Fruit fly (Drosophila melanogaster) Kc167 (cell line): ENCODE data around the gene CG5026.

Experiments
- Myc ChIP-seq: fragments of >200 bp; optimal IDR thresholded peaks from 2 replicates; lab custom pipeline; 2017; ENCODE audit warnings: missing external identifiers
- Sin3A ChIP-seq: fragments of >200 bp; optimal IDR thresholded peaks from 2 replicates; lab custom pipeline; 2018; ENCODE audit warnings: missing external identifiers
- h ChIP-seq: fragments of >200 bp; optimal IDR thresholded peaks from 3 replicates; lab custom pipeline; 2018; ENCODE audit warnings: missing external identifiers
- insv ChIP-seq: fragments of >200 bp; optimal IDR thresholded peaks from 3 replicates; lab custom pipeline; 2018; ENCODE audit warnings: missing external identifiers
- psq ChIP-seq: fragments of >200 bp; optimal IDR thresholded peaks from 2 replicates; lab custom pipeline; 2017; ENCODE audit warnings: missing external identifiers
- ttk ChIP-seq: sonication (Bioruptor generic); optimal IDR thresholded peaks from 2 replicates; lab custom pipeline; 2017; ENCODE audit warnings: missing external identifiers

The CG5026 gene

DNA sequence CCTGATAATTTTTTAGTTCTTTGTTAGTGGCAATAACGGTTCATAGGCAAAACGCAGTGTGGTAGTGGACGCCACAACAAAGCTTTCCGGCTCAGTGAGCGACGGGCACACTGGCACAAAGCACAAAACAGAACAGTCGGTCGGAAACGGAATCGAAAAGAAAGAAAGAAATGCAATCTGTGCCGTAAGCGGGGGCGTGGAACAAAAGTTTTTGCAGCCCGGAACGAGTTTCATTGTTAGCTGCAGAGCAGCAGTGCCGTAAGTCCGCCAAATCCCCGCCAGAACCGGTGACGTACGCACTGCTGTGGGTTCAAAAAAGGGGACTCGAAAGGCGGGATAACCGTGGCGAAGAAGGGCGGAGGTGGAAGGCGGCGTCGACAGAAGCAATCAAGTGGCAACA, at the start of gene CG5026:
Gene CG5026 (plus strand): TSS at position 92 of the 400 bp plus-strand sequence.
- TF ChIP-seq Sin3A (lab: Kevin White, UChicago): no peak
- no peak for TF ChIP-seq ttk
- no peak for TF ChIP-seq insv (lab: Kevin White, UChicago)
- TF ChIP-seq psq (lab: Kevin White, UChicago): no peak
- TF ChIP-seq h (lab: Kevin White, UChicago): no peak
- no peak for TF ChIP-seq Myc (lab: Kevin White, UChicago)

DNA sequence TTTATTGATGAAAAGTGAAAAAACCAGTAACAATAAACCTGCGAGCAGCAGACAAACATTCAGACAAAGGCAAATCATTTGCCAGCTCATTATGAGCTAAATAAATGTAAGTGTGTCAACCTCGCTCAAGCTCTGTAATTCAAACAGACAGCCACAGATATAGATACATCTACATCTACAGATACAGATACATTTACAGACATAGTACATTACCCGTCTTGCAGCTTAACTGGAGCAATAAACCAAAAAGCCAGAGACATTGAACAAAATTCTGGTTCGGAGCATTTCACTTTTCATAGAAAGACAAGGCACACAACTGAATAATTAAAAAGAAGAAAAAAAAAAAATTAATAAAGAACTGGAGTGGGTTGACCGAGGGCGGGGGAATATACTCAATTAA, 48.6 kb upstream of the CG5026 start:
- TF ChIP-seq ttk (no peak), insv (lab: Kevin White, UChicago) (no peak), psq (lab: Kevin White, UChicago) (no peak), h (lab: Kevin White, UChicago) (no peak), Sin3A (lab: Kevin White, UChicago) (no peak), Myc (lab: Kevin White, UChicago) (no peak)

DNA sequence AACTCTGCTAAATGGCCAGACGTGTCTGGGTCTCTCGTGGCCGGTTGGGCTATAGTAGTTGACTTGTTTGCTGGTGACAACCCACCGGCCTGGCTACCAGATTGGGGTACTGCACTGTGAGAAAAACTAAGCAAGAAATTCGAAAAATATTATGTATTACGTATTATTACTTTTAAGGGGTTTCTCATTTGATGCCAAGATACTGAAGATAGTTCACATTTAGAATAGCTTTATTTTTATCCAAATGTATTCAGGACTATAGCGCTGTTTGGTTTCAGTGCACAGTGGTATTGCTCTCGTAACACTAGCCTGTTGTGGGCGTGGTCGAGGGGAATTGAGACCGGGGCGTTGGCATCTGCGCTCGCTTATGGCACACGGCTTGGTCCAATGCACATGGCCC, 47.6 kb upstream of the CG5026 start:
- no peak for TF ChIP-seq psq (lab: Kevin White, UChicago)
- TF ChIP-seq Sin3A (lab: Kevin White, UChicago): no peak
- TF ChIP-seq ttk: no peak
- no peak for TF ChIP-seq insv (lab: Kevin White, UChicago)
- TF ChIP-seq h (lab: Kevin White, UChicago): no peak
- TF ChIP-seq Myc (lab: Kevin White, UChicago): no peak

DNA sequence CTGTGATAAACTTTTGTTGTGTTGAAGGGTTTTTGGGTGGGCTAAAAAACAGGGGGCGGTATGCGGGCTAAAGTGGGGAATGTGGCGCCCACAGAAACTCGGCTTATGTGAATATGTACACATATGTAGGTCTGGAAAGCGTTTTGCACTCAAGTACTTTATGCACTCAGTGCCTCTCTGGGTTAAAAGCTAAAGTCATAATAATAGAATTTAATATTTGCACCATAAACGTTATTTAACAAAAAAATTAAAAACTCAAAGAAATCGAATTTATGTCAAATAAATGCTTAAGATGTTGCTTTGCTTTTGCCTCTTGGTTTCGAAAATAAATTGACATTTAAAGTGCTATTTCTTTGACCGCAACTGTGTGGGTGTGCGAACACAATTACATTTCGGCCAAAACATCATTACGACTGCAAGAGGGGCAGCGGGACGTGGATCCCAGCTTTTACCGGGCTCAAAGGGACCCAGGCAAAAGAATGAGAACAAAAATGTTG, 43.9 kb upstream of the CG5026 start:
- TF ChIP-seq h (lab: Kevin White, UChicago) (no peak), insv (lab: Kevin White, UChicago) (no peak), Sin3A (lab: Kevin White, UChicago) (no peak), psq (lab: Kevin White, UChicago) (no peak), ttk (no peak), Myc (lab: Kevin White, UChicago) (no peak)

DNA sequence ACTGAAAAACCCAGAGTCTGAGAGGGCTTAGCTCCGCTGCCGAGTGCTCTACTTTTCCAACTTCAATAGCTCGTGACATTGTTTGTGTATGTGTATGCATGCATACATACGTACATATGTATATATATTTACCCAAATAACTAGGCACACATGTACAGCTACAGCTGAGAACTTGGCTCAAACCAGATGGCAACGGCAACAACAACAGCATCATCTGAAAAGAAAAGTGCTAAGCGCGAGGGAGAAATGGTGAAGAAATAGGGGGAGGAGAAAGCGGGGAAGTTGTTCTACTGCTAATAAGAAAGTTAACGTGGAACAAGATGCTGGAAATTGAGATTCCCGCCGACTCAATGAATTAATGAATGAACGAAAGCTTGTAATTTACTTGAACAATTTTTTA, 43.3 kb upstream of the CG5026 start:
- TF ChIP-seq Myc (lab: Kevin White, UChicago) (no peak), ttk (no peak), psq (lab: Kevin White, UChicago) (no peak), insv (lab: Kevin White, UChicago) (no peak), h (lab: Kevin White, UChicago) (no peak), Sin3A (lab: Kevin White, UChicago) (no peak)

DNA sequence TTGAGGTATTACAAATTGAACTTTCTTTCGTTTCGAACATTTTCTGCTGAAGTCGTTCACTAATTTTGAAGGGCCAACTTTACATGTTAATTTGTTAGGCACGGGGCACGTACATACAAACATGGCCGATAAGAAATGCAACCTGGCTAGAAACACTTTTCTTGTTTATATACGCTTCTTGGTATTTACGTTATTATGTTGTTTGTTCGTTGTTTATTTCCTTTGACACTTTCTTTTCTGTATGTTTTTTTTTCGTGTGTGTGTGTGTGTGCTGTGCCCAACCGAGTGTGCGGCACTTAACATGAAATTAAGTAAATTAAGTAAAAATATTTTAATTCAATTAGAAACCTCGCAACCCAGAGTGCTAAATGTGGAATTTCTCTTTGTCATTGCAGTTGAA, 42.6 kb upstream of the CG5026 start:
- TF ChIP-seq Myc (lab: Kevin White, UChicago) (no peak), h (lab: Kevin White, UChicago) (no peak), ttk (no peak), Sin3A (lab: Kevin White, UChicago) (no peak), psq (lab: Kevin White, UChicago) (no peak), insv (lab: Kevin White, UChicago) (no peak)

DNA sequence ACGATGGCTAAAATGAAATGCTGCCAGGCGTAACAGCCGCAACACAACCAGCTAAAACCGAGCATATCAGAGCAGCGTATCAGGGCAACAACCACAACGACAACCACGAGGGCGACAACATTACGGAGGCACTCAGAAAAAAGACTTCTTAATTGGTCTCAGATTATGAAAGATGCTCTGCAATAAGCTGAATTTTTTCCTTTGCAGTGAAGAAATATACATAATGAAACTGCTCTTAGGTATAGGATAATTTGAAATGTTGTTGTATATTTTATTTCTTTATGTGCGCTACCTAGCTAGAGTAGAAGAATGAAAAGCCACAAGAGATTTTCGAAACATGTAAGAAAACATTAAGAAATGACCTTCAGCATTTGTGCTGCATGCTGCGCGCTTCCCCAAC, 38.8 kb upstream of the CG5026 start:
- TF ChIP-seq h (lab: Kevin White, UChicago) (no peak), ttk (no peak), Sin3A (lab: Kevin White, UChicago) (no peak), insv (lab: Kevin White, UChicago) (no peak), psq (lab: Kevin White, UChicago) (no peak), Myc (lab: Kevin White, UChicago) (no peak)

DNA sequence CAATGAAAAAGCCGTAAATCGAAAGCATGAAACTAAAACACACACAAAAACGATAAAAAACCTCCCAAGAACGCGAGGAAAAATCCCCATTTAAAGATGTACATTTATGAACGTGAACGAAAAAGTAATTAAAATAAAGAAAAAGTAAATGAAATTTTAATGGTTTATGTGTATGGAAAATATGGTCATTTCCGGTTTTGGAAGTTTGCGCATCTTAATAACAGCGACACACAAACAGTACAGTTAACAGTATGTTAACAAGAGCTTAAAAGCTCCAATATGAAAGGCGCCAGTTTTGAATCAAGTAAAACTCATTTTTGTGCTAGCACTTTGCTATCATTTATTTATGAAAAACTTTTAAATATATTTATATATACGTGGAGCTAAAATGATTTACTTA, 36.4 kb upstream of the CG5026 start:
- TF ChIP-seq Sin3A (lab: Kevin White, UChicago) (no peak), ttk (no peak), Myc (lab: Kevin White, UChicago) (no peak), insv (lab: Kevin White, UChicago) (no peak), psq (lab: Kevin White, UChicago) (no peak), h (lab: Kevin White, UChicago) (no peak)

DNA sequence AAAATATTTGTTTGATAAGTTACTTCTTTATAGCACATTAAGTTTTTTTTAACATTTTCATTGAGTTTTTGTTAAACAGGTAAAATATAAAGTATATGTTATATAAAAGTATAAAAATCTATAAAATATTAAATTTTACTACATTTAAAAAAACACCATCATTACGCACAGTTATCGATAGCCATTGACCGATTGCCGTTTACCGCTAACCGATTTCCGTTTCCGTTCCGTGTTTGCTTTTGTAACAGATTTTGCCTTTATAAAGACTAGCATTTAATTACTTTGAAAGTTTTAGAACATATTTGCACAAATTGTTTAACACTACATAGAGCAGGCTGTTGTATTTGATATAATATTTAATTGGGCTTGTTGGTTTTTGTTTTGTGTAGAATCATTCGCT, 28.7 kb upstream of the CG5026 start:
- TF ChIP-seq Sin3A (lab: Kevin White, UChicago) (no peak), ttk (no peak), Myc (lab: Kevin White, UChicago) (no peak), insv (lab: Kevin White, UChicago) (no peak)

DNA sequence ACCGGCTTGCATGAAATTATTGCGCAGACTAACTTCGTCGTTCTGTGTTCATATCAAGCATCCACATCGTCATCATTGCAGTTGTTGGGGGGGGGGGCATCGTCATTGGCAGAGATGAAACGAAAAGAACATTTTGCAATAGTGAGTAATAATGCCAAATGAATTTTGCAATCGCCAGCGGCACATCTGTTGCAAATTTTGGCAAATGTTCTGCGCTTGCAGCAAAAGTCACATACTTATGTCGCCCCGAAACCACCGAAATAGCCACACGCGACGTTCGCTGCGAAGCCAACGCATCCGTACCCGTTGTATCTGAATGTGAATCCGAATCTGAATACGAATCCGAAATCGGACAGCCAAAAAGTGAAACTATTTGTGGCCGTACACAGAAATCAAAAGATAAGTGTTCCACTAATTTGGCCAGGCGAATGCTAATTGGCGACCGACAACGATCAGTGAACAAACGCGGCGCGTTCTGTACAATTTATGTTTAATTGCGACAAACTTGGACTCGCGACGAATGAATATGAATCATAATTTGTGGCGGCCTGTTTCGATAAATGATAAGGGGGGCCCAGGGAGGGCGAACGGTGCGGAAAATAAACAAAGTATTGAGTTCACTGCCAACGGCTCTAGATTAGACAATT, 20.4 kb upstream of the CG5026 start:
- TF ChIP-seq ttk (no peak), insv (lab: Kevin White, UChicago) (no peak), Sin3A (lab: Kevin White, UChicago) (no peak), h (lab: Kevin White, UChicago) (no peak), psq (lab: Kevin White, UChicago) (no peak), Myc (lab: Kevin White, UChicago) (no peak)

DNA sequence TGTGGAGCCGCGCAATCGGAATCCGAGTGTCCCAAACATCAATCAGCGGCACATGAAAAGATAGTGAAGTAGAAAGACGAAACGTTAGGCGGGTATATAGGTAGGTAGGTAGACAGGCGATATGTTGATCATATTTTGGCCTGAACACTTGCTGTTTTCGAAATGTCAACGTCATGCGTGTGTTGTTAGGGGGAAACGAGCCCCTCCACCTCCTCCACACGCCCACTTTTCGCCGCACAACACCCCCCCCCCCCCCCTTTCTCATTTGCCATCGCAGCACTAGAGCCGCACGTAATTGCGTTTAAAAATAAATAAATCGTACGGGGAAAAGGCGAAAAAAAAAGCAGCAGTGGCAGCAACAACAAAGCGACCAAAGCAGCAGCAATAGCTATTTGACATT, 18.5 kb upstream of the CG5026 start:
- TF ChIP-seq Sin3A (lab: Kevin White, UChicago) (no peak), insv (lab: Kevin White, UChicago) (no peak), h (lab: Kevin White, UChicago) (no peak), ttk (no peak), psq (lab: Kevin White, UChicago) (no peak), Myc (lab: Kevin White, UChicago) (no peak)

DNA sequence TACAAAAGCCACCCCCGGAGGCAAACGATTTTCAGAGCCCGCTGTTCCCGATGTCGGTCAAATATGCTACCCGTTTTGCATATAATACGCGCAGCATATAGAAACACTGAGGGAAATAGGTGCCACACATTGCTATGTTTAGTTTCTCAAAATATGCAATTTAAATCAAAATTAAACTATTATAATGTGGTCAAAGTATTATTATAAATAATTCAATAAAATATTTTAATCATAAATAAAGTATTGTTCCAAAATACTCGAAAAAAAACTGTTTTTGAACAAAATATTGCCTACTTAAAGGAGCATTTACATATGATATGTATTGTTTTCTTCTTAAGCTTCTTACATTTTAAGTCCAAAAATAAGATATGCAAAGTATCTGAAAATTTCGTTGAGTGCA, 17.4 kb upstream of the CG5026 start:
- TF ChIP-seq ttk (no peak), insv (lab: Kevin White, UChicago) (no peak), psq (lab: Kevin White, UChicago) (no peak), Myc (lab: Kevin White, UChicago) (no peak), Sin3A (lab: Kevin White, UChicago) (no peak), h (lab: Kevin White, UChicago) (no peak)
